Fruit fly (Drosophila melanogaster) whole organism, embryonic: ENCODE data around the gene CG32537.

Source experiments
- Aef1 ChIP-seq: fragments of 200-800 bp; sonication (Bioruptor generic); IDR thresholded peaks from 3 replicates; pipeline ENCODE4 v1.3.6; 2022; ENCODE audit warnings: missing biosample characterization, missing genetic modification characterization
- Bteb2 ChIP-seq: fragments of 200-800 bp; sonication (Bioruptor generic); optimal IDR thresholded peaks from 2 replicates; lab custom pipeline; 2016; ENCODE audit warnings: missing biosample characterization, missing genetic modification characterization
- C15 ChIP-seq: fragments of 200-800 bp; sonication (Bioruptor generic); IDR thresholded peaks from 3 replicates; pipeline ENCODE4 v1.3.6; 2022; ENCODE audit warnings: missing biosample characterization, missing genetic modification characterization
- CG10366 ChIP-seq: fragments of 200-800 bp; sonication (Bioruptor generic); IDR thresholded peaks from 2 replicates; pipeline ENCODE4 v1.3.6; 2022; ENCODE audit warnings: missing biosample characterization, missing genetic modification characterization
- CG14710 ChIP-seq: fragments of 200-800 bp; sonication (Bioruptor generic); optimal IDR thresholded peaks from 3 replicates; lab custom pipeline; 2019; ENCODE audit warnings: missing biosample characterization, mild to moderate bottlenecking, missing genetic modification characterization, moderate library complexity
- CG15073 ChIP-seq: fragments of 200-800 bp; sonication (Bioruptor generic); optimal IDR thresholded peaks from 2 replicates; lab custom pipeline; 2016; ENCODE audit warnings: missing biosample characterization, missing genetic modification characterization
- CG15514 ChIP-seq: fragments of 200-800 bp; sonication (Bioruptor generic); optimal IDR thresholded peaks from 3 replicates; lab custom pipeline; 2017; ENCODE audit warnings: missing biosample characterization, missing genetic modification characterization, mild to moderate bottlenecking, moderate library complexity, missing genetic modification reagents
- CG16815 ChIP-seq: fragments of 200-800 bp; sonication (Bioruptor generic); optimal IDR thresholded peaks from 3 replicates; lab custom pipeline; 2017; ENCODE audit warnings: missing biosample characterization, mild to moderate bottlenecking, missing genetic modification characterization
- CG17359 ChIP-seq: fragments of 200-800 bp; sonication (Bioruptor generic); optimal IDR thresholded peaks from 3 replicates; lab custom pipeline; 2018; ENCODE audit warnings: missing biosample characterization, mild to moderate bottlenecking, missing genetic modification characterization, moderate library complexity
- CG30403 ChIP-seq: fragments of 200-800 bp; sonication (Bioruptor generic); optimal IDR thresholded peaks from 3 replicates; lab custom pipeline; 2016; ENCODE audit warnings: missing biosample characterization, missing genetic modification characterization
- CG31365 ChIP-seq: fragments of 200-800 bp; sonication (Bioruptor generic); optimal IDR thresholded peaks from 2 replicates; lab custom pipeline; 2018; ENCODE audit warnings: missing biosample characterization, mild to moderate bottlenecking, missing genetic modification characterization
- CG34376 ChIP-seq: fragments of 200-800 bp; sonication (Bioruptor generic); optimal IDR thresholded peaks from 2 replicates; lab custom pipeline; 2018; ENCODE audit warnings: missing biosample characterization, mild to moderate bottlenecking, missing genetic modification characterization
- CG4424 ChIP-seq: fragments of 200-800 bp; sonication (Bioruptor generic); optimal IDR thresholded peaks from 3 replicates; lab custom pipeline; 2016; ENCODE audit warnings: missing biosample characterization, missing genetic modification characterization
- CG4820 ChIP-seq: fragments of 200-800 bp; sonication (Bioruptor generic); optimal IDR thresholded peaks from 3 replicates; lab custom pipeline; 2016; ENCODE audit warnings: missing biosample characterization, missing genetic modification characterization
- CG7745 ChIP-seq: fragments of 200-800 bp; sonication (Bioruptor generic); optimal IDR thresholded peaks from 2 replicates; lab custom pipeline; 2018; ENCODE audit warnings: missing biosample characterization, mild to moderate bottlenecking, missing genetic modification characterization, moderate library complexity
- CG8924 ChIP-seq: fragments of 200-800 bp; optimal IDR thresholded peaks from 3 replicates; lab custom pipeline; 2019; ENCODE audit warnings: missing biosample characterization, mild to moderate bottlenecking, missing genetic modification characterization, moderate library complexity
- CG9437 ChIP-seq: fragments of 200-800 bp; sonication (Bioruptor generic); optimal IDR thresholded peaks from 2 replicates; lab custom pipeline; 2018; ENCODE audit warnings: missing biosample characterization, mild to moderate bottlenecking, missing genetic modification characterization
- D19B ChIP-seq: fragments of 200-800 bp; sonication (Bioruptor generic); optimal IDR thresholded peaks from 2 replicates; lab custom pipeline; 2017; ENCODE audit warnings: missing biosample characterization, mild to moderate bottlenecking, missing genetic modification characterization
- Dip3 ChIP-seq: fragments of 200-800 bp; sonication (Bioruptor generic); optimal IDR thresholded peaks from 3 replicates; lab custom pipeline; 2016; ENCODE audit warnings: missing biosample characterization, missing genetic modification characterization
- Drgx ChIP-seq: fragments of 200-800 bp; sonication (Bioruptor generic); IDR thresholded peaks from 2 replicates; pipeline ENCODE4 v1.3.6; 2022; ENCODE audit warnings: missing biosample characterization, missing genetic modification characterization
- ERR ChIP-seq: fragments of 200-800 bp; sonication (Bioruptor generic); optimal IDR thresholded peaks from 2 replicates; lab custom pipeline; 2016; ENCODE audit warnings: missing biosample characterization, missing genetic modification characterization
- Gug ChIP-seq: fragments of 200-800 bp; sonication (Bioruptor generic); IDR thresholded peaks from 4 replicates; pipeline ENCODE4 v1.3.6; 2022; ENCODE audit warnings: missing biosample characterization, missing genetic modification characterization
- HHEX ChIP-seq: fragments of 200-800 bp; sonication (Bioruptor generic); optimal IDR thresholded peaks from 3 replicates; lab custom pipeline; 2017; ENCODE audit warnings: missing biosample characterization, mild to moderate bottlenecking, missing genetic modification characterization, missing genetic modification reagents
- HLHmδ ChIP-seq: fragments of 200-800 bp; sonication (Bioruptor generic); optimal IDR thresholded peaks from 2 replicates; lab custom pipeline; 2018; ENCODE audit warnings: missing biosample characterization, mild to moderate bottlenecking, missing genetic modification characterization, moderate library complexity
- Vsx1 ChIP-seq: fragments of 200-800 bp; sonication (Bioruptor generic); optimal IDR thresholded peaks from 2 replicates; lab custom pipeline; 2017; ENCODE audit warnings: missing biosample characterization, mild to moderate bottlenecking, missing genetic modification characterization, missing genetic modification reagents
- aop ChIP-seq: fragments of 200-800 bp; sonication (Bioruptor generic); IDR thresholded peaks from 2 replicates; pipeline ENCODE4 v1.3.6; 2022; ENCODE audit warnings: missing biosample characterization, missing genetic modification characterization
- chinmo ChIP-seq: fragments of 200-800 bp; sonication (Bioruptor generic); IDR thresholded peaks from 4 replicates; pipeline ENCODE4 v1.3.6; 2022; ENCODE audit warnings: missing biosample characterization, missing genetic modification characterization; ENCODE audit not compliant: partially characterized antibody
- crc ChIP-seq: fragments of 200-800 bp; sonication (Bioruptor generic); optimal IDR thresholded peaks from 2 replicates; lab custom pipeline; 2016; ENCODE audit warnings: missing biosample characterization, missing genetic modification characterization
- crp ChIP-seq, 2 experiments: fragments of 200-800 bp; sonication (Bioruptor generic); optimal IDR thresholded peaks; 2 replicates in 1 of 2; 3 replicates in 1 of 2; lab custom pipeline; 2017; ENCODE audit warnings: missing biosample characterization in 2 of 2, missing genetic modification characterization in 2 of 2, mild to moderate bottlenecking in 1 of 2, moderate library complexity in 1 of 2
- dpn ChIP-seq, 2 experiments: fragments of 200-800 bp; sonication (Bioruptor generic); optimal IDR thresholded peaks; 3 replicates each; lab custom pipeline; 2016; ENCODE audit warnings: missing biosample characterization in 2 of 2, missing genetic modification characterization in 2 of 2
- exex ChIP-seq: fragments of 200-800 bp; sonication (Bioruptor generic); optimal IDR thresholded peaks from 4 replicates; lab custom pipeline; 2018; ENCODE audit warnings: missing biosample characterization, mild to moderate bottlenecking, missing genetic modification characterization, moderate library complexity
- eyg ChIP-seq: fragments of 200-800 bp; sonication (Bioruptor generic); optimal IDR thresholded peaks from 3 replicates; lab custom pipeline; 2016; ENCODE audit warnings: missing biosample characterization, missing genetic modification characterization
- gfzf ChIP-seq: fragments of 200-800 bp; sonication (Bioruptor generic); optimal IDR thresholded peaks from 2 replicates; lab custom pipeline; 2016; ENCODE audit warnings: missing biosample characterization, mild to moderate bottlenecking, missing genetic modification characterization, moderate library complexity
- hbn ChIP-seq: fragments of 200-800 bp; sonication (Bioruptor generic); IDR thresholded peaks from 2 replicates; pipeline ENCODE4 v1.3.6; 2022; ENCODE audit warnings: missing biosample characterization, missing genetic modification characterization; ENCODE audit not compliant: partially characterized antibody
- ken ChIP-seq: fragments of 200-800 bp; sonication (Bioruptor generic); IDR thresholded peaks from 3 replicates; pipeline ENCODE4 v1.3.6; 2022; ENCODE audit warnings: missing biosample characterization, missing genetic modification characterization
- luna ChIP-seq: fragments of 200-800 bp; sonication (Bioruptor generic); optimal IDR thresholded peaks from 2 replicates; lab custom pipeline; 2016; ENCODE audit warnings: missing biosample characterization, missing genetic modification characterization
- mirr ChIP-seq: fragments of 200-800 bp; sonication (Bioruptor generic); optimal IDR thresholded peaks from 3 replicates; lab custom pipeline; 2018; ENCODE audit warnings: missing biosample characterization, mild to moderate bottlenecking, missing genetic modification characterization
- nom ChIP-seq: fragments of 200-800 bp; sonication (Bioruptor generic); optimal IDR thresholded peaks from 2 replicates; lab custom pipeline; 2017; ENCODE audit warnings: missing biosample characterization, missing genetic modification characterization, mild to moderate bottlenecking, moderate library complexity, missing genetic modification reagents
- org-1 ChIP-seq: fragments of 200-800 bp; sonication (Bioruptor generic); optimal IDR thresholded peaks from 2 replicates; lab custom pipeline; 2017; ENCODE audit warnings: missing biosample characterization, missing genetic modification characterization
- pho ChIP-seq: fragments of 200-800 bp; sonication (Bioruptor generic); optimal IDR thresholded peaks from 2 replicates; lab custom pipeline; 2016; ENCODE audit warnings: missing biosample characterization, missing genetic modification characterization
- pzg ChIP-seq: fragments of 200-800 bp; sonication (Bioruptor generic); optimal IDR thresholded peaks from 3 replicates; lab custom pipeline; 2018; ENCODE audit warnings: missing biosample characterization, mild to moderate bottlenecking, missing genetic modification characterization, moderate library complexity
- run ChIP-seq: fragments of 200-800 bp; sonication (Bioruptor generic); optimal IDR thresholded peaks from 3 replicates; lab custom pipeline; 2018; ENCODE audit warnings: missing biosample characterization, mild to moderate bottlenecking, missing genetic modification characterization
- sr ChIP-seq: fragments of 200-800 bp; sonication (Bioruptor generic); IDR thresholded peaks from 3 replicates; pipeline ENCODE4 v1.3.6; 2022; ENCODE audit warnings: missing biosample characterization, missing genetic modification characterization
- sug ChIP-seq: fragments of 200-800 bp; optimal IDR thresholded peaks from 2 replicates; lab custom pipeline; 2019; ENCODE audit warnings: missing biosample characterization, mild to moderate bottlenecking, missing genetic modification characterization, moderate library complexity
- tin ChIP-seq: fragments of 200-800 bp; sonication (Bioruptor generic); optimal IDR thresholded peaks from 3 replicates; lab custom pipeline; 2016; ENCODE audit warnings: missing biosample characterization, missing genetic modification characterization
- tna ChIP-seq: fragments of 200-800 bp; sonication (Bioruptor generic); IDR thresholded peaks from 2 replicates; pipeline ENCODE4 v1.3.6; 2022; ENCODE audit warnings: missing biosample characterization, missing genetic modification characterization; ENCODE audit not compliant: partially characterized antibody
- wek ChIP-seq: fragments of 200-800 bp; sonication (Bioruptor generic); optimal IDR thresholded peaks from 3 replicates; lab custom pipeline; 2018; ENCODE audit warnings: missing biosample characterization, mild to moderate bottlenecking, missing genetic modification characterization, moderate library complexity

Gene CG32537

dm6 chrX:19239365-19239764 lies 37.0 kb downstream of the CG32537 start:
- TF ChIP-seq crc (GFP tag; lab: Kevin White, UChicago), result no peak
- peak; percentile 37 for TF ChIP-seq CG15514 (GFP tag; lab: Kevin White, UChicago)
- TF ChIP-seq sug, result peak; percentile 78
- TF ChIP-seq run (tag; lab: Kevin White, UChicago), result peak; percentile 48
- no peak for TF ChIP-seq hbn
- TF ChIP-seq CG34376 (GFP tag; lab: Kevin White, UChicago), result peak; percentile 11
- peak; percentile 76 for TF ChIP-seq mirr (GFP tag; lab: Kevin White, UChicago)
- TF ChIP-seq exex (tag; lab: Kevin White, UChicago), result peak; percentile 69

- TF ChIP-seq D19B (GFP tag; lab: Kevin White, UChicago) (no peak), Vsx1 (GFP tag; lab: Kevin White, UChicago) (no peak), HHEX (GFP tag; lab: Kevin White, UChicago) (no peak), aop (no peak), org-1 (GFP tag; lab: Kevin White, UChicago) (no peak), tna (GFP tag; lab: Robert Waterston, UW) (no peak), ERR (GFP tag; lab: Kevin White, UChicago) (no peak), CG4424 (no peak), ken (GFP tag; lab: Robert Waterston, UW) (no peak), CG15073 (GFP tag; lab: Kevin White, UChicago) (no peak), CG34376 (GFP tag; lab: Kevin White, UChicago) (no peak), crp (GFP tag; optimal IDR thresholded peaks at IDR 0.05; lab: Kevin White, UChicago) (no peak), CG4820 (no peak), Bteb2 (GFP tag; lab: Kevin White, UChicago) (no peak), pzg (GFP tag; lab: Kevin White, UChicago) (no peak), tin (no peak)
Measured at dm6 chrX:19238613-19239012, 37.7 kb downstream of the CG32537 start.

dm6 chrX:19229855-19230433 lies 46.4 kb downstream of the CG32537 start:
- TF ChIP-seq CG31365 (tag; lab: Kevin White, UChicago) (no peak), pho (GFP tag; lab: Kevin White, UChicago) (no peak), Drgx (GFP tag; lab: Robert Waterston, UW) (peak; percentile 40; the same call in 1 of the 2 replicates), Gug (GFP tag; lab: Robert Waterston, UW) (no peak), luna (no peak), CG30403 (no peak)

- TF ChIP-seq C15 (GFP tag; lab: Robert Waterston, UW) (no peak), eyg (GFP tag; lab: Kevin White, UChicago) (no peak), CG9437 (GFP tag; lab: Kevin White, UChicago) (peak; percentile 26), CG14710 (tag; lab: Kevin White, UChicago) (no peak), HLHmδ (GFP tag; lab: Kevin White, UChicago) (no peak), CG10366 (GFP tag; lab: Robert Waterston, UW) (no peak), CG7745 (no peak), gfzf (GFP tag; lab: Kevin White, UChicago) (no peak), sr (GFP tag; lab: Robert Waterston, UW) (0 out of 3 replicates have a peak, but pooled peaks have one; percentile 43), chinmo (GFP tag; lab: Robert Waterston, UW) (0 out of 4 replicates have a peak, but pooled peaks have one; percentile 17), CG16815 (no peak), CG17359 (no peak), Aef1 (GFP tag; lab: Robert Waterston, UW) (no peak), CG8924 (tag; lab: Kevin White, UChicago) (peak; percentile 20), wek (GFP tag; lab: Kevin White, UChicago) (no peak), dpn (GFP tag; optimal IDR thresholded peaks at IDR 0.05; lab: Kevin White, UChicago) (no peak), nom (GFP tag; lab: Kevin White, UChicago) (peak; percentile 26), Dip3 (GFP tag; lab: Kevin White, UChicago) (no peak)
Measured at dm6 chrX:19225304-19225640, 51.1 kb downstream of the CG32537 start.
